Fruit fly (Drosophila melanogaster) whole organism, embryonic: Measurements from ENCODE around the gene DNAlig4.
A peak's percentile ranks its signal among the peaks of the same experiment; 100 is the strongest.

Experiments
- Abd-B ChIP-seq: fragments of 200-800 bp; sonication (Bioruptor generic); optimal IDR thresholded peaks from 2 replicates; lab custom pipeline; 2018; ENCODE audit warnings: missing biosample characterization, mild to moderate bottlenecking, missing genetic modification characterization, moderate library complexity
- Atf6 ChIP-seq: fragments of 200-800 bp; sonication (Bioruptor generic); IDR thresholded peaks from 2 replicates; pipeline ENCODE4 v1.3.6; 2022; ENCODE audit warnings: missing biosample characterization, missing genetic modification characterization
- Bgb ChIP-seq: fragments of 200-800 bp; sonication (Bioruptor generic); IDR thresholded peaks from 2 replicates; pipeline ENCODE4 v1.3.6; 2022; ENCODE audit warnings: missing biosample characterization, missing genetic modification characterization; ENCODE audit not compliant: partially characterized antibody
- Blimp-1 ChIP-seq: fragments of 200-800 bp; sonication (Bioruptor generic); optimal IDR thresholded peaks from 3 replicates; lab custom pipeline; 2018; ENCODE audit warnings: missing biosample characterization, missing genetic modification characterization, mild to moderate bottlenecking, moderate library complexity, missing genetic modification reagents
- CG10366 ChIP-seq: fragments of 200-800 bp; sonication (Bioruptor generic); IDR thresholded peaks from 2 replicates; pipeline ENCODE4 v1.3.6; 2022; ENCODE audit warnings: missing biosample characterization, missing genetic modification characterization
- CG10654 ChIP-seq: fragments of 200-800 bp; sonication (Bioruptor generic); optimal IDR thresholded peaks from 2 replicates; lab custom pipeline; 2016; ENCODE audit warnings: missing biosample characterization, missing genetic modification characterization
- CG12769 ChIP-seq: fragments of 200-800 bp; sonication (Bioruptor generic); optimal IDR thresholded peaks from 2 replicates; lab custom pipeline; 2019; ENCODE audit warnings: missing biosample characterization, mild to moderate bottlenecking, missing genetic modification characterization, moderate library complexity
- CG13123 ChIP-seq: fragments of 200-800 bp; sonication (Bioruptor generic); optimal IDR thresholded peaks from 2 replicates; lab custom pipeline; 2016; ENCODE audit warnings: missing biosample characterization, missing genetic modification characterization
- CG17186 ChIP-seq: fragments of 200-800 bp; sonication (Bioruptor generic); optimal IDR thresholded peaks from 3 replicates; lab custom pipeline; 2017; ENCODE audit warnings: missing biosample characterization, missing genetic modification reagents, missing genetic modification characterization
- CG17612 ChIP-seq: fragments of 200-800 bp; sonication (Bioruptor generic); IDR thresholded peaks from 2 replicates; pipeline ENCODE4 v1.3.6; 2022; ENCODE audit warnings: missing biosample characterization, missing genetic modification characterization
- CG17802 ChIP-seq: fragments of 200-800 bp; sonication (Bioruptor generic); optimal IDR thresholded peaks from 2 replicates; lab custom pipeline; 2018; ENCODE audit warnings: missing biosample characterization, mild to moderate bottlenecking, missing genetic modification characterization, moderate library complexity
- CG2199 ChIP-seq: fragments of 200-800 bp; sonication (Bioruptor generic); IDR thresholded peaks from 3 replicates; pipeline ENCODE4 v1.3.6; 2022; ENCODE audit warnings: missing biosample characterization, missing genetic modification characterization
- CG2712 ChIP-seq: fragments of 200-800 bp; optimal IDR thresholded peaks from 3 replicates; lab custom pipeline; 2019; ENCODE audit warnings: missing biosample characterization, mild to moderate bottlenecking, missing genetic modification characterization, moderate library complexity
- CG3065 ChIP-seq: fragments of 200-800 bp; sonication (Bioruptor generic); optimal IDR thresholded peaks from 2 replicates; lab custom pipeline; 2016; ENCODE audit warnings: missing biosample characterization, missing genetic modification characterization
- CG3163 ChIP-seq: fragments of 200-800 bp; sonication (Bioruptor generic); optimal IDR thresholded peaks from 3 replicates; lab custom pipeline; 2016; ENCODE audit warnings: missing biosample characterization, missing genetic modification characterization
- CG32767 ChIP-seq: fragments of 200-800 bp; sonication (Bioruptor generic); IDR thresholded peaks from 2 replicates; pipeline ENCODE4 v1.3.6; 2022; ENCODE audit warnings: missing biosample characterization, missing genetic modification characterization
- CG3407 ChIP-seq: fragments of 200-800 bp; sonication (Bioruptor generic); optimal IDR thresholded peaks from 2 replicates; lab custom pipeline; 2018; ENCODE audit warnings: missing biosample characterization, mild to moderate bottlenecking, missing genetic modification characterization
- CG4707 ChIP-seq: fragments of 200-800 bp; sonication (Bioruptor generic); optimal IDR thresholded peaks from 2 replicates; lab custom pipeline; 2018; ENCODE audit warnings: missing biosample characterization, mild to moderate bottlenecking, missing genetic modification characterization, moderate library complexity
- CG5180 ChIP-seq: fragments of 200-800 bp; sonication (Bioruptor generic); optimal IDR thresholded peaks from 3 replicates; lab custom pipeline; 2017; ENCODE audit warnings: missing biosample characterization, missing genetic modification characterization, mild to moderate bottlenecking, moderate library complexity, missing genetic modification reagents
- CG6175 ChIP-seq: fragments of 200-800 bp; sonication (Bioruptor generic); IDR thresholded peaks from 3 replicates; pipeline ENCODE4 v1.3.6; 2022; ENCODE audit warnings: missing biosample characterization, missing genetic modification characterization
- CG7556 ChIP-seq: fragments of 200-800 bp; sonication (Bioruptor generic); optimal IDR thresholded peaks from 2 replicates; lab custom pipeline; 2017; ENCODE audit warnings: missing biosample characterization, mild to moderate bottlenecking, missing genetic modification characterization
- CG8944 ChIP-seq: fragments of 200-800 bp; sonication (Bioruptor generic); optimal IDR thresholded peaks from 3 replicates; lab custom pipeline; 2016; ENCODE audit warnings: missing biosample characterization, missing genetic modification characterization
- CG9215 ChIP-seq: fragments of 200-800 bp; sonication (Bioruptor generic); IDR thresholded peaks from 2 replicates; pipeline ENCODE4 v1.3.6; 2022; ENCODE audit warnings: missing biosample characterization, missing genetic modification characterization
- CG9609 ChIP-seq: fragments of 200-800 bp; sonication (Bioruptor generic); optimal IDR thresholded peaks from 3 replicates; lab custom pipeline; 2016; ENCODE audit warnings: missing biosample characterization, missing genetic modification characterization
- CG9727 ChIP-seq: fragments of 200-800 bp; sonication (Bioruptor generic); optimal IDR thresholded peaks from 3 replicates; lab custom pipeline; 2017; ENCODE audit warnings: missing biosample characterization, mild to moderate bottlenecking, missing genetic modification characterization
- CTCF ChIP-seq: fragments of 200-800 bp; sonication (Bioruptor generic); optimal IDR thresholded peaks from 2 replicates; lab custom pipeline; 2017; ENCODE audit warnings: missing biosample characterization, mild to moderate bottlenecking, missing genetic modification characterization, moderate library complexity
- Ets97D ChIP-seq: fragments of 200-800 bp; sonication (Bioruptor generic); optimal IDR thresholded peaks from 3 replicates; lab custom pipeline; 2016; ENCODE audit warnings: missing biosample characterization, missing genetic modification characterization
- Fer2 ChIP-seq: fragments of 200-800 bp; sonication (Bioruptor generic); optimal IDR thresholded peaks from 2 replicates; lab custom pipeline; 2018; ENCODE audit warnings: missing biosample characterization, mild to moderate bottlenecking, missing genetic modification characterization, moderate library complexity
- Gsc ChIP-seq: fragments of 200-800 bp; sonication (Bioruptor generic); IDR thresholded peaks from 2 replicates; pipeline ENCODE4 v1.3.6; 2022; ENCODE audit warnings: missing biosample characterization, missing genetic modification characterization
- H15 ChIP-seq: fragments of 200-800 bp; sonication (Bioruptor generic); IDR thresholded peaks from 3 replicates; pipeline ENCODE4 v1.3.6; 2022; ENCODE audit warnings: missing biosample characterization, missing genetic modification characterization
- HHEX ChIP-seq: fragments of 200-800 bp; sonication (Bioruptor generic); optimal IDR thresholded peaks from 3 replicates; lab custom pipeline; 2017; ENCODE audit warnings: missing biosample characterization, mild to moderate bottlenecking, missing genetic modification characterization, missing genetic modification reagents
- HLH54F ChIP-seq: fragments of 200-800 bp; sonication (Bioruptor generic); optimal IDR thresholded peaks from 3 replicates; lab custom pipeline; 2016; ENCODE audit warnings: missing biosample characterization, missing genetic modification characterization
- Xbp1 ChIP-seq: fragments of 200-800 bp; sonication (Bioruptor generic); optimal IDR thresholded peaks from 3 replicates; lab custom pipeline; 2016; ENCODE audit warnings: missing biosample characterization, mild to moderate bottlenecking, missing genetic modification characterization
- ab ChIP-seq: fragments of 200-800 bp; sonication (Bioruptor generic); optimal IDR thresholded peaks from 2 replicates; lab custom pipeline; 2016; ENCODE audit warnings: missing biosample characterization, missing genetic modification characterization
- az2 ChIP-seq: fragments of 200-800 bp; sonication (Bioruptor generic); optimal IDR thresholded peaks from 3 replicates; lab custom pipeline; 2016; ENCODE audit warnings: missing biosample characterization, missing genetic modification characterization
- bigmax ChIP-seq: fragments of 200-800 bp; sonication (Bioruptor generic); optimal IDR thresholded peaks from 2 replicates; lab custom pipeline; 2018; ENCODE audit warnings: missing biosample characterization, mild to moderate bottlenecking, missing genetic modification characterization
- caup ChIP-seq: fragments of 200-800 bp; sonication (Bioruptor generic); optimal IDR thresholded peaks from 3 replicates; lab custom pipeline; 2017; ENCODE audit warnings: missing biosample characterization, mild to moderate bottlenecking, missing genetic modification characterization, moderate library complexity; ENCODE audit not compliant: severe bottlenecking
- en ChIP-seq: fragments of 200-800 bp; sonication (Bioruptor generic); optimal IDR thresholded peaks from 2 replicates; lab custom pipeline; 2016; ENCODE audit warnings: missing biosample characterization, missing genetic modification characterization
- fu2 ChIP-seq: fragments of 200-800 bp; sonication (Bioruptor generic); optimal IDR thresholded peaks from 2 replicates; lab custom pipeline; 2016; ENCODE audit warnings: missing biosample characterization, missing genetic modification characterization
- gsb ChIP-seq: fragments of 200-800 bp; sonication (Bioruptor generic); IDR thresholded peaks from 2 replicates; pipeline ENCODE4 v1.3.6; 2022; ENCODE audit warnings: missing biosample characterization, missing genetic modification characterization
- ham ChIP-seq: fragments of 200-800 bp; sonication (Bioruptor generic); IDR thresholded peaks from 2 replicates; pipeline ENCODE4 v1.3.6; 2022; ENCODE audit warnings: missing biosample characterization, missing genetic modification characterization
- her ChIP-seq: fragments of 200-800 bp; sonication (Bioruptor generic); optimal IDR thresholded peaks from 2 replicates; lab custom pipeline; 2016; ENCODE audit warnings: missing biosample characterization, missing genetic modification characterization
- jumu ChIP-seq: fragments of 200-800 bp; sonication (Bioruptor generic); optimal IDR thresholded peaks from 3 replicates; lab custom pipeline; 2016; ENCODE audit warnings: missing biosample characterization, missing genetic modification characterization
- lola ChIP-seq, 3 experiments: fragments of >200 bp in 2 of 3; fragments of 200-800 bp in 1 of 3; sonication (Bioruptor generic) in 1 of 3; optimal IDR thresholded peaks; 2 replicates each; lab custom pipeline; 2017 to 2019; ENCODE audit warnings: missing biosample characterization in 3 of 3, missing genetic modification characterization in 3 of 3, mild to moderate bottlenecking in 1 of 3, moderate library complexity in 1 of 3
- maf-S ChIP-seq: fragments of 200-800 bp; sonication (Bioruptor generic); optimal IDR thresholded peaks from 2 replicates; lab custom pipeline; 2016; ENCODE audit warnings: missing biosample characterization, missing genetic modification characterization
- oc ChIP-seq: fragments of 200-800 bp; sonication (Bioruptor generic); optimal IDR thresholded peaks from 2 replicates; lab custom pipeline; 2018; ENCODE audit warnings: missing biosample characterization, mild to moderate bottlenecking, missing genetic modification characterization, moderate library complexity
- org-1 ChIP-seq: fragments of 200-800 bp; sonication (Bioruptor generic); optimal IDR thresholded peaks from 2 replicates; lab custom pipeline; 2017; ENCODE audit warnings: missing biosample characterization, missing genetic modification characterization
- peb ChIP-seq: fragments of 200-800 bp; sonication (Bioruptor generic); IDR thresholded peaks from 2 replicates; pipeline ENCODE4 v1.3.6; 2022; ENCODE audit warnings: missing biosample characterization, missing genetic modification characterization
- ro ChIP-seq: fragments of 200-800 bp; sonication (Bioruptor generic); IDR thresholded peaks from 2 replicates; pipeline ENCODE4 v1.3.6; 2022; ENCODE audit warnings: missing biosample characterization, missing genetic modification characterization
- stwl ChIP-seq: fragments of 200-800 bp; sonication (Bioruptor generic); optimal IDR thresholded peaks from 3 replicates; lab custom pipeline; 2018; ENCODE audit warnings: missing biosample characterization, mild to moderate bottlenecking, missing genetic modification characterization, moderate library complexity
- toy ChIP-seq: fragments of 200-800 bp; sonication (Bioruptor generic); IDR thresholded peaks from 2 replicates; pipeline ENCODE4 v1.3.6; 2022; ENCODE audit warnings: missing biosample characterization, missing genetic modification characterization
- z ChIP-seq: fragments of 200-800 bp; sonication (Bioruptor generic); IDR thresholded peaks from 3 replicates; pipeline ENCODE4 v1.3.6; 2022; ENCODE audit warnings: missing biosample characterization, missing genetic modification characterization

The DNAlig4 gene

dm6 chrX:13626579-13626894 lies 41.1 kb downstream of the DNAlig4 start (continued):
- TF ChIP-seq CG8944 (GFP tag; lab: Kevin White, UChicago) (peak; percentile 84), CG10366 (GFP tag; lab: Robert Waterston, UW) (peak; percentile 64), Blimp-1 (GFP tag; lab: Kevin White, UChicago) (peak; percentile 70), peb (GFP tag; lab: Robert Waterston, UW) (peak; percentile 34; the same call in 1 of the 2 replicates), CG32767 (GFP tag; lab: Robert Waterston, UW) (0 out of 2 replicates have a peak, but pooled peaks have one; percentile 41), HHEX (GFP tag; lab: Kevin White, UChicago) (peak; percentile 73), CG12769 (tag; lab: Kevin White, UChicago) (peak; percentile 53), Ets97D (no peak), en (GFP tag; lab: Kevin White, UChicago) (peak; percentile 58), fu2 (peak; percentile 72), oc (tag; lab: Kevin White, UChicago) (peak; percentile 66), az2 (GFP tag; lab: Kevin White, UChicago) (peak; percentile 76), CG17186 (no peak), CG6175 (GFP tag; lab: Robert Waterston, UW) (0 out of 3 replicates have a peak, but pooled peaks have one; percentile 31), ham (GFP tag; lab: Robert Waterston, UW) (peak; percentile 7; the same call in 1 of the 2 replicates), org-1 (peak; percentile 65), Xbp1 (GFP tag; lab: Kevin White, UChicago) (peak; percentile 56), CG17802 (tag; lab: Kevin White, UChicago) (peak; percentile 21), CG3407 (GFP tag; lab: Kevin White, UChicago) (no peak), CG7556 (GFP tag; lab: Kevin White, UChicago) (peak; percentile 74), CG13123 (GFP tag; lab: Kevin White, UChicago) (peak; percentile 8), CG3065 (GFP tag; lab: Kevin White, UChicago) (no peak), CG10654 (GFP tag; lab: Kevin White, UChicago) (peak; percentile 58), stwl (tag; lab: Kevin White, UChicago) (no peak), CG9727 (GFP tag; lab: Kevin White, UChicago) (peak; percentile 54), CG9609 (GFP tag; lab: Kevin White, UChicago) (peak; percentile 76), lola (GFP tag; optimal IDR thresholded peaks at IDR 0.05; lab: Kevin White, UChicago) (peak in 1 of 3 experiments; percentile 42), maf-S (GFP tag; lab: Kevin White, UChicago) (peak; percentile 70), Bgb (no peak), Abd-B (GFP tag; lab: Kevin White, UChicago) (peak; percentile 75), CG2199 (peak; percentile 60; the same call in 1 of the 3 replicates), CG4707 (GFP tag; lab: Kevin White, UChicago) (peak; percentile 14), caup (GFP tag; lab: Kevin White, UChicago) (peak; percentile 72), her (GFP tag; lab: Kevin White, UChicago) (peak; percentile 80), CTCF (GFP tag; lab: Kevin White, UChicago) (no peak), CG3163 (peak; percentile 65), z (no peak), CG9215 (GFP tag; lab: Robert Waterston, UW) (peak; percentile 81), CG2712 (tag; lab: Kevin White, UChicago) (peak; percentile 74), Gsc (GFP tag; lab: Robert Waterston, UW) (no peak), Fer2 (tag; lab: Kevin White, UChicago) (peak; percentile 28), CG5180 (GFP tag; lab: Kevin White, UChicago) (peak; percentile 44), H15 (peak; percentile 73; the same call in 2 of the 3 replicates), ab (peak; percentile 76), bigmax (no peak), HLH54F (GFP tag; lab: Kevin White, UChicago) (peak; percentile 80), ro (no peak), toy (GFP tag; lab: Robert Waterston, UW) (no peak), jumu (GFP tag; lab: Kevin White, UChicago) (peak; percentile 65), Atf6 (GFP tag; lab: Robert Waterston, UW) (peak; percentile 87), gsb (0 out of 2 replicates have a peak, but pooled peaks have one; percentile 38), CG17612 (GFP tag; lab: Robert Waterston, UW) (0 out of 2 replicates have a peak, but pooled peaks have one; percentile 22)
